Fruit fly (Drosophila melanogaster) whole organism, embryonic: ENCODE data around the gene Mocs2B.

Experiments used
- Atf6 ChIP-seq: fragments of 200-800 bp; sonication (Bioruptor generic); IDR thresholded peaks from 2 replicates; pipeline ENCODE4 v1.3.6; 2022; ENCODE audit warnings: missing biosample characterization, missing genetic modification characterization
- B-H2 ChIP-seq: fragments of 200-800 bp; sonication (Bioruptor generic); optimal IDR thresholded peaks from 2 replicates; lab custom pipeline; 2018; ENCODE audit warnings: missing biosample characterization, mild to moderate bottlenecking, missing genetic modification characterization
- CG11398 ChIP-seq: fragments of 200-800 bp; sonication (Bioruptor generic); optimal IDR thresholded peaks from 2 replicates; lab custom pipeline; 2016; ENCODE audit warnings: missing biosample characterization, missing genetic modification characterization
- CG11723 ChIP-seq: fragments of 200-800 bp; sonication (Bioruptor generic); optimal IDR thresholded peaks from 2 replicates; lab custom pipeline; 2017; ENCODE audit warnings: missing biosample characterization, mild to moderate bottlenecking, missing genetic modification characterization
- CG13424 ChIP-seq: fragments of 200-800 bp; sonication (Bioruptor generic); optimal IDR thresholded peaks from 2 replicates; lab custom pipeline; 2019; ENCODE audit warnings: missing biosample characterization, mild to moderate bottlenecking, missing genetic modification characterization, moderate library complexity
- CG15479 ChIP-seq: fragments of 200-800 bp; sonication (Bioruptor generic); optimal IDR thresholded peaks from 3 replicates; lab custom pipeline; 2019; ENCODE audit warnings: missing biosample characterization, mild to moderate bottlenecking, missing genetic modification characterization, moderate library complexity
- CG1602 ChIP-seq: fragments of 200-800 bp; sonication (Bioruptor generic); optimal IDR thresholded peaks from 3 replicates; lab custom pipeline; 2016; ENCODE audit warnings: missing biosample characterization, missing genetic modification characterization
- CG1603 ChIP-seq: fragments of 200-800 bp; sonication (Bioruptor generic); optimal IDR thresholded peaks from 2 replicates; lab custom pipeline; 2019; ENCODE audit warnings: missing biosample characterization, mild to moderate bottlenecking, missing genetic modification characterization, moderate library complexity
- CG16813 ChIP-seq: fragments of 200-800 bp; sonication (Bioruptor generic); IDR thresholded peaks from 3 replicates; pipeline ENCODE4 v1.3.6; 2022; ENCODE audit warnings: missing biosample characterization, missing genetic modification characterization; ENCODE audit not compliant: partially characterized antibody
- CG17359 ChIP-seq: fragments of 200-800 bp; sonication (Bioruptor generic); optimal IDR thresholded peaks from 3 replicates; lab custom pipeline; 2018; ENCODE audit warnings: missing biosample characterization, mild to moderate bottlenecking, missing genetic modification characterization, moderate library complexity
- CG2202 ChIP-seq: fragments of 200-800 bp; sonication (Bioruptor generic); optimal IDR thresholded peaks from 2 replicates; lab custom pipeline; 2018; ENCODE audit warnings: missing biosample characterization, mild to moderate bottlenecking, missing genetic modification characterization
- CG31224 ChIP-seq: fragments of 200-800 bp; sonication (Bioruptor generic); IDR thresholded peaks from 2 replicates; pipeline ENCODE4 v1.3.6; 2022; ENCODE audit warnings: missing biosample characterization, missing genetic modification characterization
- CG3995 ChIP-seq: fragments of 200-800 bp; sonication (Bioruptor generic); optimal IDR thresholded peaks from 3 replicates; lab custom pipeline; 2016; ENCODE audit warnings: missing biosample characterization, missing genetic modification characterization
- CG4328 ChIP-seq: fragments of 200-800 bp; sonication (Bioruptor generic); optimal IDR thresholded peaks from 3 replicates; lab custom pipeline; 2017; ENCODE audit warnings: missing biosample characterization, missing genetic modification reagents, missing genetic modification characterization
- CG43689 ChIP-seq: fragments of 200-800 bp; sonication (Bioruptor generic); IDR thresholded peaks from 2 replicates; pipeline ENCODE4 v1.3.6; 2022; ENCODE audit warnings: missing biosample characterization, missing genetic modification characterization
- CG5953 ChIP-seq: fragments of 200-800 bp; sonication (Bioruptor generic); IDR thresholded peaks from 2 replicates; pipeline ENCODE4 v1.3.6; 2022; ENCODE audit warnings: missing biosample characterization, missing genetic modification characterization
- CG8765 ChIP-seq: fragments of 200-800 bp; sonication (Bioruptor generic); IDR thresholded peaks from 2 replicates; pipeline ENCODE4 v1.3.6; 2022; ENCODE audit warnings: missing biosample characterization, missing genetic modification characterization
- CG9215 ChIP-seq: fragments of 200-800 bp; sonication (Bioruptor generic); IDR thresholded peaks from 2 replicates; pipeline ENCODE4 v1.3.6; 2022; ENCODE audit warnings: missing biosample characterization, missing genetic modification characterization
- D ChIP-seq, 2 experiments: fragments of 200-800 bp in 1 of 2; fragments of >200 bp in 1 of 2; sonication (Bioruptor generic) in 1 of 2; optimal IDR thresholded peaks; 2 replicates in 1 of 2; 3 replicates in 1 of 2; lab custom pipeline; 2017; ENCODE audit warnings: mild to moderate bottlenecking in 1 of 2, missing biosample characterization in 1 of 2, missing genetic modification characterization in 1 of 2, missing genetic modification reagents in 1 of 2
- Doc3 ChIP-seq: fragments of 200-800 bp; sonication (Bioruptor generic); IDR thresholded peaks from 3 replicates; pipeline ENCODE4 v1.3.6; 2022; ENCODE audit warnings: missing biosample characterization, missing genetic modification characterization; ENCODE audit not compliant: partially characterized antibody
- HLH3B ChIP-seq: fragments of 200-800 bp; sonication (Bioruptor generic); IDR thresholded peaks from 2 replicates; pipeline ENCODE4 v1.3.6; 2022; ENCODE audit warnings: missing biosample characterization, missing genetic modification characterization
- Hey ChIP-seq: fragments of 200-800 bp; sonication (Bioruptor generic); optimal IDR thresholded peaks from 3 replicates; lab custom pipeline; 2018; ENCODE audit warnings: missing biosample characterization, mild to moderate bottlenecking, missing genetic modification characterization
- Lim3 ChIP-seq: fragments of 200-800 bp; sonication (Bioruptor generic); IDR thresholded peaks from 2 replicates; pipeline ENCODE4 v1.3.6; 2022; ENCODE audit warnings: missing biosample characterization, missing genetic modification characterization
- Side ChIP-seq: fragments of 200-800 bp; sonication (Bioruptor generic); optimal IDR thresholded peaks from 2 replicates; lab custom pipeline; 2016; ENCODE audit warnings: missing biosample characterization, missing genetic modification characterization
- cad ChIP-seq: fragments of >200 bp; optimal IDR thresholded peaks from 2 replicates; lab custom pipeline; 2017; ENCODE audit warnings: missing biosample characterization, missing genetic modification characterization
- cato ChIP-seq: fragments of 200-800 bp; sonication (Bioruptor generic); optimal IDR thresholded peaks from 2 replicates; lab custom pipeline; 2016; ENCODE audit warnings: missing biosample characterization, missing genetic modification characterization, borderline replicate concordance
- en ChIP-seq: fragments of 200-800 bp; sonication (Bioruptor generic); optimal IDR thresholded peaks from 2 replicates; lab custom pipeline; 2016; ENCODE audit warnings: missing biosample characterization, missing genetic modification characterization
- fd102C ChIP-seq: fragments of 200-800 bp; sonication (Bioruptor generic); optimal IDR thresholded peaks from 2 replicates; lab custom pipeline; 2018; ENCODE audit warnings: missing biosample characterization, mild to moderate bottlenecking, missing genetic modification characterization, moderate library complexity
- inv ChIP-seq: fragments of 200-800 bp; sonication (Bioruptor generic); IDR thresholded peaks from 2 replicates; pipeline ENCODE4 v1.3.6; 2022; ENCODE audit warnings: missing biosample characterization, missing genetic modification characterization; ENCODE audit not compliant: partially characterized antibody
- lola ChIP-seq, 3 experiments: fragments of >200 bp in 2 of 3; fragments of 200-800 bp in 1 of 3; sonication (Bioruptor generic) in 1 of 3; optimal IDR thresholded peaks; 2 replicates each; lab custom pipeline; 2017 to 2019; ENCODE audit warnings: missing biosample characterization in 3 of 3, missing genetic modification characterization in 3 of 3, mild to moderate bottlenecking in 1 of 3, moderate library complexity in 1 of 3
- lov ChIP-seq, 2 experiments: fragments of 200-800 bp in 1 of 2; fragments of >200 bp in 1 of 2; sonication (Bioruptor generic) in 1 of 2; IDR thresholded peaks in 1 of 2; optimal IDR thresholded peaks in 1 of 2; 2 replicates in 1 of 2; 3 replicates in 1 of 2; pipeline versions ENCODE4 v1.3.6 to Lab custom; 2017 to 2022; ENCODE audit warnings: missing biosample characterization in 1 of 2, missing genetic modification characterization in 1 of 2
- mam ChIP-seq: fragments of 200-800 bp; sonication (Bioruptor generic); optimal IDR thresholded peaks from 3 replicates; lab custom pipeline; 2016; ENCODE audit warnings: missing biosample characterization, missing genetic modification characterization
- odd ChIP-seq: fragments of 200-800 bp; sonication (Bioruptor generic); optimal IDR thresholded peaks from 2 replicates; lab custom pipeline; 2017; ENCODE audit warnings: missing biosample characterization, mild to moderate bottlenecking, missing genetic modification characterization
- pan ChIP-seq, 4 experiments: fragments of >200 bp in 3 of 4; fragments of 200-800 bp in 1 of 4; sonication (Bioruptor generic) in 1 of 4; optimal IDR thresholded peaks in 3 of 4; IDR thresholded peaks in 1 of 4; 2 replicates each; pipeline versions ENCODE4 v1.3.6 to Lab custom; 2017 to 2022; ENCODE audit warnings: missing biosample characterization in 2 of 4, missing genetic modification characterization in 2 of 4, mixed read lengths in 1 of 4
- sim ChIP-seq: fragments of 200-800 bp; sonication (Bioruptor generic); IDR thresholded peaks from 2 replicates; pipeline ENCODE4 v1.3.6; 2022; ENCODE audit warnings: missing biosample characterization, missing genetic modification characterization
- sna ChIP-seq: fragments of 200-800 bp; sonication (Bioruptor generic); IDR thresholded peaks from 2 replicates; pipeline ENCODE4 v1.3.6; 2022; ENCODE audit warnings: missing biosample characterization, missing genetic modification characterization; ENCODE audit not compliant: partially characterized antibody
- tll ChIP-seq, 2 experiments: fragments of 200-800 bp in 1 of 2; fragments of >200 bp in 1 of 2; sonication (Bioruptor generic) in 1 of 2; optimal IDR thresholded peaks; 2 replicates each; lab custom pipeline; 2017 to 2019; ENCODE audit warnings: missing biosample characterization in 2 of 2, missing genetic modification characterization in 2 of 2, mild to moderate bottlenecking in 1 of 2, moderate library complexity in 1 of 2
- twi ChIP-seq: fragments of 200-800 bp; optimal IDR thresholded peaks from 2 replicates; lab custom pipeline; 2019; ENCODE audit warnings: missing biosample characterization, mild to moderate bottlenecking, missing genetic modification characterization, moderate library complexity
- usp ChIP-seq: fragments of >200 bp; optimal IDR thresholded peaks from 2 replicates; lab custom pipeline; 2017; ENCODE audit warnings: missing biosample characterization, missing genetic modification characterization
- zen ChIP-seq: fragments of 200-800 bp; sonication (Bioruptor generic); optimal IDR thresholded peaks from 3 replicates; lab custom pipeline; 2018; ENCODE audit warnings: missing biosample characterization, mild to moderate bottlenecking, missing genetic modification characterization, moderate library complexity

The Mocs2B gene

dm6 chr3R:25174244-25174643 is 47.1 kb upstream of the Mocs2B start (continued):
- TF ChIP-seq Side (GFP tag; lab: Kevin White, UChicago) (no peak), CG3995 (GFP tag; lab: Kevin White, UChicago) (no peak), CG43689 (GFP tag; lab: Robert Waterston, UW) (no peak), Hey (tag; lab: Kevin White, UChicago) (no peak), cato (no peak), lov (optimal IDR thresholded peaks at IDR 0.05; lab: Kevin White, UChicago) (no peak), lov (GFP tag; IDR thresholded peaks at IDR 0.05; lab: Robert Waterston, UW) (no peak), CG11398 (no peak), CG2202 (tag; lab: Kevin White, UChicago) (no peak), B-H2 (GFP tag; lab: Kevin White, UChicago) (no peak), CG31224 (GFP tag; lab: Robert Waterston, UW) (no peak), CG13424 (tag; lab: Kevin White, UChicago) (no peak), CG1603 (tag; lab: Kevin White, UChicago) (peak; percentile 58), CG9215 (GFP tag; lab: Robert Waterston, UW) (no peak), CG11723 (GFP tag; lab: Kevin White, UChicago) (no peak), sna (GFP tag; lab: Robert Waterston, UW) (no peak), CG17359 (tag; lab: Kevin White, UChicago) (peak; percentile 8), CG8765 (GFP tag; lab: Robert Waterston, UW) (no peak), Atf6 (GFP tag; lab: Robert Waterston, UW) (no peak), Doc3 (GFP tag; lab: Robert Waterston, UW) (no peak), usp (no peak), inv (GFP tag; lab: Robert Waterston, UW) (no peak), Lim3 (GFP tag; lab: Robert Waterston, UW) (no peak), mam (GFP tag; lab: Kevin White, UChicago) (no peak), en (GFP tag; lab: Kevin White, UChicago) (no peak), CG5953 (no peak), HLH3B (no peak), odd (GFP tag; lab: Kevin White, UChicago) (no peak), CG1602 (GFP tag; lab: Kevin White, UChicago) (no peak), lola (GFP tag; optimal IDR thresholded peaks at IDR 0.05; lab: Kevin White, UChicago) (peak in 1 of 3 experiments; percentile 55), CG4328 (no peak)

dm6 chr3R:25172976-25173375 is 45.8 kb upstream of the Mocs2B start:
- peak; percentile 10 for TF ChIP-seq twi (tag; lab: Kevin White, UChicago)
- peak; percentile 89 for TF ChIP-seq zen (tag; lab: Kevin White, UChicago)
- no peak for TF ChIP-seq sim (GFP tag; lab: Robert Waterston, UW)
- no peak for TF ChIP-seq CG16813 (GFP tag; lab: Robert Waterston, UW)
- TF ChIP-seq cad (GFP tag; lab: Kevin White, UChicago): peak; percentile 18
- peak; percentile 23 for TF ChIP-seq CG15479
- TF ChIP-seq D (optimal IDR thresholded peaks at IDR 0.05; lab: Kevin White, UChicago): peak; percentile 92
- TF ChIP-seq D (GFP tag; optimal IDR thresholded peaks at IDR 0.05; lab: Kevin White, UChicago): no peak

DNA sequence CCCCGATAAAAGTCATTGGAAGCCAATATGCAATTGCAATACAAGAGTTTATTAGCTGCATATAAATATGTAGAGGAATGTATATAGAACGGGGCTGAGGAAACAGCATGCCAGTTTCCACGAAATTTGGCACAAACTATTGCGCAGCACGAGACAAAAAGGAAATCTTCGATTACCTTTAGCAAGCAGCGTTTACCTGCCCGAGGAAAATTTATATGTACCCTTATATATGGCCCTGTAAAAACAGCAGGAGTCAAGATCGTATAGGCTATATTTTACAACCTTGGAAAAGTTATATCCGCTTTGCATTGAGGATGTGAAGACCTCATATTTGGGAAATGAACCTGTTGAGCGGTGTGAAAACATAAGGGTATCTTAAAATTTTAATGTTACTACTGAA is 45.2 kb upstream of the Mocs2B start:
- TF ChIP-seq tll (GFP tag; optimal IDR thresholded peaks at IDR 0.05; lab: Kevin White, UChicago): peak in 1 of 2 experiments; percentile 70
- TF ChIP-seq fd102C (GFP tag; lab: Kevin White, UChicago): peak; percentile 2
- peak; percentile 94 for TF ChIP-seq cad (GFP tag; lab: Kevin White, UChicago)
- TF ChIP-seq zen (tag; lab: Kevin White, UChicago): peak; percentile 66
- TF ChIP-seq pan (optimal IDR thresholded peaks at IDR 0.05; lab: Kevin White, UChicago): no peak
- TF ChIP-seq pan (GFP tag; optimal IDR thresholded peaks at IDR 0.05 in 1 of 2, IDR thresholded peaks at IDR 0.05 in 1 of 2): no peak
